Worm (Caenorhabditis elegans): ENCODE results near the gene F12E12.1.

DNA sequence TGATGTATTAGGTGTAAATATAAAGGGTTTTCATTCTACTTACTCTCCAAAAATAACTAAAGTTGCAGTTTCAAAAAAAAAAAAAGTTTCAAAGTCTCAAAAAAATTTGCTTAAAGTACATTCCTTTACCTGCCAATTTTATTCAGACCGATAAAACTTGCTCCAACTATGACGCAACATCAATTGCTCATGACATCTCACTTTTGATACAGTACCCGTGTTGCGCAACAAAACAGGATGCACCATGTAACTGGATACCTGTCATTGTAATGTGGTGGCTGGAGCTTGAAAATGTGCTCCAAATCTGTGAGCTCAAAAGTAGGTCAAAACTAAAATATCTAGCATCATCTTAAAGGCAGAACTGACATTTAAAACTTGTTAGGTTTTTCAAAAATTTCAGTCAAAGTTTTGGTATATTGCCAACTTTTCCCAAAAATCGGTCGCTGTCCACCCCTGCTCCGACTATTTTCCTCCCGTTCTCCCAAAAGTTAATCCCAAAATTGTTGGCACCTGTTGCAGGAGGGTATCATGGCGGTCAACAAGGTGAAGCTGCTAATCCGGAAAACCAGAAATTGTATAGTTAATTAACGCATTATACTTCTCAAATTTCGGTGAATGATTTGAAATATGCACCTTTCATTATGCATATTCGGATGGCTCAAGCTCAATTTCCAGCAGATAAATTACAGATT lies 40.8 kb downstream of the F12E12.1 start, which contains the start of gene T24E12.2:
- TF ChIP-seq unc-39 (tag; optimal IDR thresholded peaks at IDR 0.05): no peak
- no peak for TF ChIP-seq nhr-28 (tag; optimal IDR thresholded peaks at IDR 0.05)
- no peak for TF ChIP-seq lin-39 (tag; optimal IDR thresholded peaks at IDR 0.05)
- no peak for TF ChIP-seq ceh-16 (tag; optimal IDR thresholded peaks at IDR 0.05)
- TF ChIP-seq R02D3.7 (tag; optimal IDR thresholded peaks at IDR 0.05): no peak
- TF ChIP-seq lin-15B (tag; optimal IDR thresholded peaks at IDR 0.05): no peak
- TF ChIP-seq ztf-11 (tag; optimal IDR thresholded peaks at IDR 0.05): no peak
- no peak for TF ChIP-seq nhr-12 (tag; optimal IDR thresholded peaks at IDR 0.05)
- no peak for TF ChIP-seq aly-2 (tag; optimal IDR thresholded peaks at IDR 0.05)

Measured in whole organism, L3 larva.